Fruit fly (Drosophila melanogaster): Measurements from ENCODE around the gene CG4935.

Gene CG4935

DNA sequence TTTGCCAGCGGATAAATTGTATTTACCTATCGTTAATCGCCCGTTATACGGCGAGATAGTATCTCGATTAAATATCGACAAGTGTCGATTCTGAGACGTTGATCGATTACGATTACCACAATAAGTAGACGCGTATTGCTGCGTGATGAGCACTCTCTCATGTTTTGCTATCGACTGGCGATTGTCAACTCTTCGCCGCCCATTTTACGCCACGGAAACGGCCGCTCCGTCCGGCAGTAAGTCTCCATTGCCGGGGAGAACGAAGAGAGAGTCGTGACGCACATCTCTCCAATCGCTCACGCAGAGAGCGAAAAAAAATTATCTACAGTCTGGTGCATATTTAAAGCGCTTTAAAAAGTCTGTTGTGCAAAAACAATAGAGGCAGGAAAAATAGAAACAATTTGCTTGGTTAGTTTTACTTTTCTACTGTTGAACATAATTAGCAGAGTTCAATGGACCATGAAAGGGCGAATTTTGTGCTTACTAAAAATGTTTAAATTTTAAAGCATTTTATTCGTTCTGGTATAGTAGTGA lies 10.3 kb upstream of the CG4935 start, which contains the start of gene CG46309 (continued):
- TF ChIP-seq nau (GFP tag; optimal IDR thresholded peaks at IDR 0.05), result no peak
- no peak for TF ChIP-seq CG15514 (GFP tag; optimal IDR thresholded peaks at IDR 0.05)
- no peak for TF ChIP-seq CG11504 (tag; optimal IDR thresholded peaks at IDR 0.05)
- TF ChIP-seq pb (GFP tag; optimal IDR thresholded peaks at IDR 0.05), result no peak
- TF ChIP-seq CG13123 (GFP tag; optimal IDR thresholded peaks at IDR 0.05), result no peak
- TF ChIP-seq hbn (GFP tag; IDR thresholded peaks at IDR 0.05; ENCODE audit: partially characterized antibody), result no peak
- no peak; the same call in 2 of the 3 replicates for TF ChIP-seq CG17361 (GFP tag; IDR thresholded peaks at IDR 0.05)
- TF ChIP-seq CG30403 (GFP tag; optimal IDR thresholded peaks at IDR 0.05), result peak; percentile 58
- peak; percentile 41 for TF ChIP-seq BEAF-32 (GFP tag; optimal IDR thresholded peaks at IDR 0.05)
- peak; percentile 33 for TF ChIP-seq CG2129 (GFP tag; IDR thresholded peaks at IDR 0.05; ENCODE audit: partially characterized antibody)
- TF ChIP-seq CG12391 (tag; optimal IDR thresholded peaks at IDR 0.05), result no peak
- TF ChIP-seq zfh2 (GFP tag; optimal IDR thresholded peaks at IDR 0.05), result peak; percentile 49
- no peak for TF ChIP-seq Kr (GFP tag; optimal IDR thresholded peaks at IDR 0.05)
- TF ChIP-seq CG8290 (GFP tag; optimal IDR thresholded peaks at IDR 0.05), result peak; percentile 94
- TF ChIP-seq CG8290 (tag; optimal IDR thresholded peaks at IDR 0.05), result peak; percentile 76 to 90
- TF ChIP-seq tap (tag; optimal IDR thresholded peaks at IDR 0.05), result peak; percentile 47
- TF ChIP-seq bbx (GFP tag; IDR thresholded peaks at IDR 0.05; ENCODE audit: partially characterized antibody), result peak; percentile 94
- peak; percentile 35 for TF ChIP-seq ind (GFP tag; optimal IDR thresholded peaks at IDR 0.05)
- TF ChIP-seq Dref (GFP tag; IDR thresholded peaks at IDR 0.05), result peak; percentile 75; the same call in 1 of the 2 replicates
- TF ChIP-seq tx (GFP tag; optimal IDR thresholded peaks at IDR 0.05), result no peak
- peak; percentile 66 for TF ChIP-seq CG8388 (GFP tag; optimal IDR thresholded peaks at IDR 0.05)
- TF ChIP-seq CG2875 (GFP tag; optimal IDR thresholded peaks at IDR 0.05), result peak; percentile 19
- peak; percentile 59 for TF ChIP-seq lab (GFP tag; optimal IDR thresholded peaks at IDR 0.05)
- TF ChIP-seq CG16779 (GFP tag; IDR thresholded peaks at IDR 0.05), result no peak
- TF ChIP-seq CG10267 (tag; optimal IDR thresholded peaks at IDR 0.05), result peak; percentile 36
- no peak for TF ChIP-seq CG15696 (tag; optimal IDR thresholded peaks at IDR 0.05)
- no peak for TF ChIP-seq wdn (GFP tag; IDR thresholded peaks at IDR 0.05)
- TF ChIP-seq Lpt (GFP tag; optimal IDR thresholded peaks at IDR 0.05), result no peak
- no peak for TF ChIP-seq CG12744 (GFP tag; optimal IDR thresholded peaks at IDR 0.05)
- TF ChIP-seq CG7271 (tag; optimal IDR thresholded peaks at IDR 0.05), result no peak
- no peak; the same call in 1 of the 3 replicates for TF ChIP-seq Opbp (GFP tag; IDR thresholded peaks at IDR 0.05; ENCODE audit: partially characterized antibody)
- TF ChIP-seq ewg (GFP tag; optimal IDR thresholded peaks at IDR 0.05), result no peak
- TF ChIP-seq CG14860 (GFP tag; IDR thresholded peaks at IDR 0.05; ENCODE audit: partially characterized antibody), result peak; percentile 95
- TF ChIP-seq CG15269 (tag; optimal IDR thresholded peaks at IDR 0.05), result no peak
- TF ChIP-seq CG1602 (GFP tag; optimal IDR thresholded peaks at IDR 0.05), result peak; percentile 10
- TF ChIP-seq Adf1 (GFP tag; IDR thresholded peaks at IDR 0.05), result peak; percentile 30; the same call in 1 of the 2 replicates
- TF ChIP-seq CG3163 (GFP tag; optimal IDR thresholded peaks at IDR 0.05), result peak; percentile 36
- no peak for TF ChIP-seq sima (GFP tag; optimal IDR thresholded peaks at IDR 0.05)
- TF ChIP-seq NC2α (GFP tag; optimal IDR thresholded peaks at IDR 0.05), result no peak
- no peak for TF ChIP-seq eve (GFP tag; optimal IDR thresholded peaks at IDR 0.05)
- TF ChIP-seq dati (GFP tag; IDR thresholded peaks at IDR 0.05), result no peak
- peak; percentile 99 for TF ChIP-seq nerfin-2 (GFP tag; IDR thresholded peaks at IDR 0.05; ENCODE audit: partially characterized antibody)
- peak; percentile 92 for TF ChIP-seq sna (GFP tag; IDR thresholded peaks at IDR 0.05; ENCODE audit: partially characterized antibody)
- TF ChIP-seq lbe (GFP tag; optimal IDR thresholded peaks at IDR 0.05), result peak; percentile 1
- TF ChIP-seq CG7987 (GFP tag; optimal IDR thresholded peaks at IDR 0.05), result no peak
